Worm (Caenorhabditis elegans) whole organism, late embryonic: ENCODE data around the gene famk-1.

Source experiments
- C08G9.2 ChIP-seq: sonication (generic microtip); optimal IDR thresholded peaks from 2 replicates; lab custom pipeline; 2016; ENCODE audit warnings: mild to moderate bottlenecking, missing genetic modification characterization, moderate library complexity, missing compliant biosample characterization
- C38D4.7 ChIP-seq: fragments of 200-800 bp; sonication (Bioruptor generic); optimal IDR thresholded peaks from 2 replicates; lab custom pipeline; 2018; ENCODE audit warnings: mild to moderate bottlenecking, missing genetic modification characterization, moderate library complexity, missing compliant biosample characterization
- F13H6.1 ChIP-seq: sonication (generic microtip); optimal IDR thresholded peaks from 2 replicates; lab custom pipeline; 2016; ENCODE audit warnings: missing genetic modification characterization, missing compliant biosample characterization
- K02D7.2 ChIP-seq: sonication (generic microtip); optimal IDR thresholded peaks from 2 replicates; lab custom pipeline; 2017; ENCODE audit warnings: mild to moderate bottlenecking, missing genetic modification characterization, missing compliant biosample characterization
- K09A11.1 ChIP-seq: sonication (generic microtip); optimal IDR thresholded peaks from 2 replicates; lab custom pipeline; 2017; ENCODE audit warnings: antibody characterized with exemption, mild to moderate bottlenecking, missing genetic modification characterization, missing compliant biosample characterization; ENCODE audit not compliant: insufficient read depth
- T23F11.4 ChIP-seq: fragments of 200-800 bp; sonication (Bioruptor generic); optimal IDR thresholded peaks from 2 replicates; lab custom pipeline; 2018; ENCODE audit warnings: mild to moderate bottlenecking, missing genetic modification characterization, missing compliant biosample characterization
- ahr-1 ChIP-seq: sonication (generic microtip); optimal IDR thresholded peaks from 2 replicates; lab custom pipeline; 2016; ENCODE audit warnings: missing genetic modification characterization, missing compliant biosample characterization
- ama-1 ChIP-seq: fragments of 150-350 bp; optimal IDR thresholded peaks from 2 replicates; lab custom pipeline; 2014
- ceh-14 ChIP-seq: sonication (generic microtip); optimal IDR thresholded peaks from 2 replicates; lab custom pipeline; 2016; ENCODE audit warnings: missing genotype, missing genetic modification characterization, missing compliant biosample characterization
- ceh-18 ChIP-seq: sonication (generic microtip); optimal IDR thresholded peaks from 2 replicates; lab custom pipeline; 2016; ENCODE audit warnings: missing genetic modification characterization, missing compliant biosample characterization
- ceh-2 ChIP-seq: sonication (generic microtip); optimal IDR thresholded peaks from 2 replicates; lab custom pipeline; 2016; ENCODE audit warnings: missing genotype, missing genetic modification characterization, missing compliant biosample characterization
- ceh-24 ChIP-seq: sonication (generic microtip); optimal IDR thresholded peaks from 2 replicates; lab custom pipeline; 2016; ENCODE audit warnings: mild to moderate bottlenecking, missing genetic modification characterization, missing compliant biosample characterization
- ceh-31 ChIP-seq: sonication (generic microtip); optimal IDR thresholded peaks from 2 replicates; lab custom pipeline; 2016; ENCODE audit warnings: missing genetic modification characterization, missing compliant biosample characterization
- ceh-34 ChIP-seq: sonication (generic microtip); optimal IDR thresholded peaks from 2 replicates; lab custom pipeline; 2016; ENCODE audit warnings: mild to moderate bottlenecking, missing genetic modification characterization, missing compliant biosample characterization
- ceh-45 ChIP-seq: fragments of 200-800 bp; sonication (Bioruptor generic); IDR thresholded peaks from 2 replicates; pipeline ENCODE4 v1.3.6; 2022; ENCODE audit warnings: missing genetic modification reagents, missing genetic modification characterization, missing compliant biosample characterization
- ceh-48 ChIP-seq: sonication (generic microtip); optimal IDR thresholded peaks from 2 replicates; lab custom pipeline; 2016; ENCODE audit warnings: missing genetic modification characterization, inconsistent platforms, missing compliant biosample characterization
- ceh-9 ChIP-seq: sonication (generic microtip); optimal IDR thresholded peaks from 2 replicates; lab custom pipeline; 2016; ENCODE audit warnings: mild to moderate bottlenecking, missing genetic modification characterization, inconsistent platforms, missing compliant biosample characterization
- che-1 ChIP-seq: sonication (generic microtip); optimal IDR thresholded peaks from 2 replicates; lab custom pipeline; 2016; ENCODE audit warnings: mild to moderate bottlenecking, missing genetic modification characterization, missing compliant biosample characterization
- dmd-4 ChIP-seq: sonication (generic microtip); optimal IDR thresholded peaks from 2 replicates; lab custom pipeline; 2016; ENCODE audit warnings: borderline replicate concordance, missing genetic modification characterization, missing compliant biosample characterization
- elt-2 ChIP-seq: sonication (generic microtip); optimal IDR thresholded peaks from 2 replicates; lab custom pipeline; 2016; ENCODE audit warnings: missing genetic modification reagents, missing genetic modification characterization, missing compliant biosample characterization
- fax-1 ChIP-seq: sonication (generic microtip); optimal IDR thresholded peaks from 2 replicates; lab custom pipeline; 2016; ENCODE audit warnings: missing genotype, missing genetic modification characterization, missing compliant biosample characterization
- fkh-6 ChIP-seq: sonication (generic microtip); optimal IDR thresholded peaks from 2 replicates; lab custom pipeline; 2016; ENCODE audit warnings: missing genetic modification characterization, missing compliant biosample characterization
- gmeb-2 ChIP-seq: sonication (generic microtip); optimal IDR thresholded peaks from 2 replicates; lab custom pipeline; 2016; ENCODE audit warnings: missing genetic modification characterization, inconsistent platforms, missing compliant biosample characterization
- hlh-13 ChIP-seq: fragments of 200-800 bp; sonication (Bioruptor generic); optimal IDR thresholded peaks from 2 replicates; lab custom pipeline; 2018; ENCODE audit warnings: mild to moderate bottlenecking, missing genetic modification characterization, missing compliant biosample characterization
- hlh-30 ChIP-seq: sonication (generic microtip); optimal IDR thresholded peaks from 2 replicates; lab custom pipeline; 2017; ENCODE audit warnings: antibody characterized with exemption, missing genetic modification characterization, missing compliant biosample characterization; ENCODE audit not compliant: insufficient read depth
- hlh-6 ChIP-seq: sonication (generic microtip); optimal IDR thresholded peaks from 2 replicates; lab custom pipeline; 2016; ENCODE audit warnings: missing genotype, missing genetic modification characterization, missing compliant biosample characterization
- hlh-8 ChIP-seq: sonication (generic microtip); optimal IDR thresholded peaks from 2 replicates; lab custom pipeline; 2016; ENCODE audit warnings: missing genotype, missing genetic modification characterization, missing compliant biosample characterization
- nfya-1 ChIP-seq: sonication (generic microtip); optimal IDR thresholded peaks from 2 replicates; lab custom pipeline; 2017; ENCODE audit warnings: missing genetic modification characterization, mild to moderate bottlenecking, missing compliant biosample characterization, antibody characterized with exemption, moderate library complexity
- nhr-11 ChIP-seq: fragments of 150-350 bp; optimal IDR thresholded peaks from 2 replicates; lab custom pipeline; 2014; ENCODE audit warnings: missing biosample characterization, missing genetic modification characterization
- pat-9 ChIP-seq: fragments of 200-800 bp; sonication (Bioruptor generic); optimal IDR thresholded peaks from 2 replicates; lab custom pipeline; 2018; ENCODE audit warnings: mild to moderate bottlenecking, missing genetic modification characterization, moderate library complexity, missing compliant biosample characterization
- pax-1 ChIP-seq: fragments of 150-350 bp; optimal IDR thresholded peaks from 2 replicates; lab custom pipeline; 2014; ENCODE audit warnings: missing biosample characterization, missing genetic modification characterization
- pha-2 ChIP-seq: sonication (generic microtip); optimal IDR thresholded peaks from 2 replicates; lab custom pipeline; 2017; ENCODE audit warnings: mild to moderate bottlenecking, missing genetic modification characterization, missing compliant biosample characterization
- pha-4 ChIP-seq: fragments of 150-350 bp; optimal IDR thresholded peaks from 2 replicates; lab custom pipeline; 2018; ENCODE audit warnings: missing biosample characterization, missing genetic modification reagents, missing genetic modification characterization
- pros-1 ChIP-seq: fragments of 150-350 bp; optimal IDR thresholded peaks from 2 replicates; lab custom pipeline; 2014; ENCODE audit warnings: missing biosample characterization, missing genetic modification reagents, missing genetic modification characterization
- ref-2 ChIP-seq: sonication (generic microtip); optimal IDR thresholded peaks from 2 replicates; lab custom pipeline; 2016; ENCODE audit warnings: missing genetic modification characterization, missing compliant biosample characterization
- rnt-1 ChIP-seq: sonication (generic microtip); optimal IDR thresholded peaks from 2 replicates; lab custom pipeline; 2016; ENCODE audit warnings: missing genetic modification characterization, missing compliant biosample characterization
- sox-2 ChIP-seq: fragments of 200-800 bp; sonication (Bioruptor generic); IDR thresholded peaks from 2 replicates; pipeline ENCODE4 v1.3.6; 2022; ENCODE audit warnings: missing genetic modification reagents, missing genetic modification characterization, missing compliant biosample characterization
- tbx-2 ChIP-seq: sonication (generic microtip); optimal IDR thresholded peaks from 2 replicates; lab custom pipeline; 2016; ENCODE audit warnings: missing genetic modification characterization, missing compliant biosample characterization
- tbx-7 ChIP-seq: sonication (generic microtip); optimal IDR thresholded peaks from 2 replicates; lab custom pipeline; 2016; ENCODE audit warnings: missing genotype, missing genetic modification characterization, missing compliant biosample characterization
- ttx-3 ChIP-seq: sonication (generic microtip); optimal IDR thresholded peaks from 2 replicates; lab custom pipeline; 2016; ENCODE audit warnings: missing genetic modification reagents, missing genetic modification characterization, missing compliant biosample characterization
- unc-3 ChIP-seq, 2 experiments: fragments of 200-800 bp in 1 of 2; sonication (Bioruptor generic) in 1 of 2; sonication (generic microtip) in 1 of 2; conservative IDR thresholded peaks in 1 of 2; optimal IDR thresholded peaks in 1 of 2; 2 replicates each; pipeline versions ENCODE4 v1.3.6 to Lab custom; 2016 to 2022; ENCODE audit warnings: missing compliant biosample characterization in 2 of 2, missing genetic modification characterization in 2 of 2, missing genetic modification reagents in 1 of 2
- unc-86 ChIP-seq: sonication (generic microtip); optimal IDR thresholded peaks from 2 replicates; lab custom pipeline; 2016; ENCODE audit warnings: missing genetic modification characterization, missing compliant biosample characterization
- zip-5 ChIP-seq: sonication (generic microtip); optimal IDR thresholded peaks from 2 replicates; lab custom pipeline; 2016; ENCODE audit warnings: missing genetic modification characterization, missing compliant biosample characterization
- ztf-16 ChIP-seq: sonication (generic microtip); optimal IDR thresholded peaks from 2 replicates; lab custom pipeline; 2017; ENCODE audit warnings: missing genetic modification characterization, missing compliant biosample characterization

famk-1 gene

DNA sequence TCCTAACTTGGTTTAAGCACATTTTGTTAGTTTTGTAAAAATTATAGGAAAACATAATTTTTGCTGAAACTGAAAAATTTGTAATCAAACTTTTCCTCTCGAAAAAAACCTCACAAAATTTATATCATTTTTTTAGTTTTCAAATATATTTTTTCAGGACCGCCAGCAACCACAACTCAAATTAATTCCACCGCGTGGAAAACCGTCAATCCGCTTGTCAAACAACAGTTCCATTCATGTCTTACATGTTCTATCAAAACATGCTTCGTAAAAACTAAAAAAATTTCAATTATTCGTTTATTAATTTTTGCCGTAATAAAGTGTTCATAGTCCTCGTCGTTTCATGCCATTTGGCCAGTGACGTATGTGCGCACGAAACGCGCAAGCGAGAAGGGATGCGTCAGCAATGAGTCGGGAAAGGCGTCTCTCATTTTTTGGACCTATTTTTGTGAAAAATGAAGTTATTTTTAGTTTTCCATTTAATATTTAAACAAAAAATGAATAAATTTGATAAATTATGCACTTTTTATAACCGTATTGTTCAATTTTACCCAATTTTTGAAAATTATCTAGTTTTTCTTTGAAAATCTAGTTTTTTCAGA lies 39.7 kb downstream of the famk-1 start, which contains the start of gene ucr-2.2 (continued):
- TF ChIP-seq ceh-2 (tag; lab: Kevin White, UChicago) = peak; percentile 13
- TF ChIP-seq zip-5 (tag; lab: Kevin White, UChicago) = no peak
- peak; percentile 21 for TF ChIP-seq ztf-16 (tag; lab: Kevin White, UChicago)
- TF ChIP-seq ceh-24 = no peak
- peak; percentile 23 for TF ChIP-seq gmeb-2 (tag; lab: Kevin White, UChicago)
- TF ChIP-seq fkh-6 (tag; lab: Kevin White, UChicago) = no peak
- TF ChIP-seq pha-2 (tag; lab: Kevin White, UChicago) = peak; percentile 9
- TF ChIP-seq ceh-48 (tag; lab: Kevin White, UChicago) = no peak
- no peak for TF ChIP-seq T23F11.4 (GFP tag; lab: Kevin White, UChicago)
- no peak for TF ChIP-seq ahr-1
- TF ChIP-seq ref-2 (tag; lab: Kevin White, UChicago) = peak; percentile 25
- peak; percentile 39 for TF ChIP-seq pat-9 (tag; lab: Kevin White, UChicago)
- no peak for TF ChIP-seq ama-1 (lab: Kevin White, UChicago)
- TF ChIP-seq rnt-1 (tag; lab: Kevin White, UChicago) = peak; percentile 9
- peak; percentile 45 for TF ChIP-seq ceh-18 (tag; lab: Kevin White, UChicago)
- peak; percentile 32 for TF ChIP-seq che-1
- no peak for TF ChIP-seq hlh-30
- no peak for TF ChIP-seq hlh-6 (tag; lab: Kevin White, UChicago)
- TF ChIP-seq C08G9.2 (tag; lab: Kevin White, UChicago) = no peak
- no peak for TF ChIP-seq tbx-7 (tag; lab: Kevin White, UChicago)
- TF ChIP-seq ceh-45 = no peak
- TF ChIP-seq hlh-13 (GFP tag; lab: Kevin White, UChicago) = no peak
- peak; percentile 45 for TF ChIP-seq tbx-2
- TF ChIP-seq ceh-31 (tag; lab: Kevin White, UChicago) = no peak
- TF ChIP-seq pha-4 = no peak
- no peak for TF ChIP-seq pros-1 (tag; lab: Kevin White, UChicago)
- no peak for TF ChIP-seq hlh-8 (tag; lab: Kevin White, UChicago)
- TF ChIP-seq unc-3 (GFP tag; conservative IDR thresholded peaks at IDR 0.05; lab: Robert Waterston, UW) = no peak
- TF ChIP-seq unc-3 (tag; optimal IDR thresholded peaks at IDR 0.05; lab: Kevin White, UChicago) = no peak
- TF ChIP-seq K09A11.1 = no peak
- no peak for TF ChIP-seq sox-2 (GFP tag; lab: Robert Waterston, UW)
- no peak for TF ChIP-seq elt-2
- TF ChIP-seq K02D7.2 (tag; lab: Kevin White, UChicago) = no peak
- TF ChIP-seq ceh-9 (tag; lab: Kevin White, UChicago) = no peak
- TF ChIP-seq fax-1 (tag; lab: Kevin White, UChicago) = no peak
- peak; percentile 27 for TF ChIP-seq ceh-14 (tag; lab: Kevin White, UChicago)
- TF ChIP-seq ceh-34 (tag; lab: Kevin White, UChicago) = no peak
- peak; percentile 33 for TF ChIP-seq unc-86 (tag; lab: Kevin White, UChicago)
- no peak for TF ChIP-seq dmd-4 (tag; lab: Kevin White, UChicago)
- no peak for TF ChIP-seq pax-1 (tag; lab: Kevin White, UChicago)
- TF ChIP-seq nhr-11 (tag; lab: Kevin White, UChicago) = no peak
- TF ChIP-seq C38D4.7 (GFP tag; lab: Kevin White, UChicago) = peak; percentile 2
- no peak for TF ChIP-seq F13H6.1 (tag; lab: Kevin White, UChicago)
- peak; percentile 60 for TF ChIP-seq nfya-1 (tag; lab: Kevin White, UChicago)
- no peak for TF ChIP-seq ttx-3 (tag; lab: Kevin White, UChicago)
